Fruit fly (Drosophila melanogaster): ENCODE data around the gene CG17734.

Gene CG17734

dm6 chr3R:11243951-11244660 lies at the start of gene CG17734, which contains the start of gene CG5214:
Gene CG17734 (minus strand): TSS chr3R:11243999.
Gene CG5214 (plus strand): TSS chr3R:11244302.
- no peak for TF ChIP-seq Ets98B (GFP tag; IDR thresholded peaks at IDR 0.05)
- TF ChIP-seq Pif1B (GFP tag; optimal IDR thresholded peaks at IDR 0.05) = no peak
- TF ChIP-seq CG8159 (tag; optimal IDR thresholded peaks at IDR 0.05) = no peak
- TF ChIP-seq gl (tag; optimal IDR thresholded peaks at IDR 0.05) = no peak
- no peak for TF ChIP-seq Pif1A (GFP tag; optimal IDR thresholded peaks at IDR 0.05)
- TF ChIP-seq D1 (tag; optimal IDR thresholded peaks at IDR 0.05) = no peak
- no peak for TF ChIP-seq CG9948 (tag; optimal IDR thresholded peaks at IDR 0.05)

dm6 chr3R:11286948-11287347 lies 43.1 kb upstream of the CG17734 start:
- TF ChIP-seq CG9948 (tag; optimal IDR thresholded peaks at IDR 0.05) = no peak
- TF ChIP-seq CG12605 (GFP tag; IDR thresholded peaks at IDR 0.05) = no peak
- no peak for TF ChIP-seq CG8301 (tag; optimal IDR thresholded peaks at IDR 0.05)
- no peak for TF ChIP-seq CG4496 (GFP tag; IDR thresholded peaks at IDR 0.05)
- TF ChIP-seq fd96Ca (GFP tag; IDR thresholded peaks at IDR 0.05) = no peak
- no peak for TF ChIP-seq rn (GFP tag; IDR thresholded peaks at IDR 0.05)
- TF ChIP-seq CG10348 (GFP tag; IDR thresholded peaks at IDR 0.05) = no peak
- TF ChIP-seq CG32121 (GFP tag; IDR thresholded peaks at IDR 0.05) = no peak
- TF ChIP-seq CG13204 (GFP tag; optimal IDR thresholded peaks at IDR 0.05) = no peak
- TF ChIP-seq CG8159 (tag; optimal IDR thresholded peaks at IDR 0.05) = no peak
- no peak for TF ChIP-seq Ets98B (GFP tag; IDR thresholded peaks at IDR 0.05)
- no peak for TF ChIP-seq D1 (tag; optimal IDR thresholded peaks at IDR 0.05)
- TF ChIP-seq CG14655 (GFP tag; optimal IDR thresholded peaks at IDR 0.05) = no peak
- TF ChIP-seq Snoo (tag; optimal IDR thresholded peaks at IDR 0.05) = no peak
- no peak for TF ChIP-seq CG15710 (tag; optimal IDR thresholded peaks at IDR 0.05)
- TF ChIP-seq Pif1B (GFP tag; optimal IDR thresholded peaks at IDR 0.05) = no peak
- TF ChIP-seq Pif1A (GFP tag; optimal IDR thresholded peaks at IDR 0.05) = no peak
- TF ChIP-seq CG34367 (tag; optimal IDR thresholded peaks at IDR 0.05) = no peak
- no peak for TF ChIP-seq CG17806 (tag; optimal IDR thresholded peaks at IDR 0.05)

- TF ChIP-seq Ets98B (GFP tag; IDR thresholded peaks at IDR 0.05) = no peak
- TF ChIP-seq CG9948 (tag; optimal IDR thresholded peaks at IDR 0.05) = no peak
- no peak for TF ChIP-seq D1 (tag; optimal IDR thresholded peaks at IDR 0.05)
- no peak for TF ChIP-seq CG13204 (GFP tag; optimal IDR thresholded peaks at IDR 0.05)
- TF ChIP-seq CG32121 (GFP tag; IDR thresholded peaks at IDR 0.05) = no peak
- TF ChIP-seq CG10348 (GFP tag; IDR thresholded peaks at IDR 0.05) = no peak
- no peak for TF ChIP-seq Pif1A (GFP tag; optimal IDR thresholded peaks at IDR 0.05)
- TF ChIP-seq CG15710 (tag; optimal IDR thresholded peaks at IDR 0.05) = no peak
- TF ChIP-seq gl (tag; optimal IDR thresholded peaks at IDR 0.05) = no peak
- TF ChIP-seq CG12605 (GFP tag; IDR thresholded peaks at IDR 0.05) = 0 out of 2 replicates have a peak, but pooled peaks have one; percentile 13
- peak; percentile 8 for TF ChIP-seq CG14655 (GFP tag; optimal IDR thresholded peaks at IDR 0.05)
- TF ChIP-seq fd96Ca (GFP tag; IDR thresholded peaks at IDR 0.05) = no peak
- no peak for TF ChIP-seq rn (GFP tag; IDR thresholded peaks at IDR 0.05)
- TF ChIP-seq CG8301 (tag; optimal IDR thresholded peaks at IDR 0.05) = no peak
- no peak for TF ChIP-seq Pif1B (GFP tag; optimal IDR thresholded peaks at IDR 0.05)
- TF ChIP-seq CG8159 (tag; optimal IDR thresholded peaks at IDR 0.05) = no peak
- TF ChIP-seq Snoo (tag; optimal IDR thresholded peaks at IDR 0.05) = no peak
- no peak for TF ChIP-seq CG34367 (tag; optimal IDR thresholded peaks at IDR 0.05)
Measured at dm6 chr3R:11281887-11282286, 38.1 kb upstream of the CG17734 start.

- no peak for TF ChIP-seq rn (GFP tag; IDR thresholded peaks at IDR 0.05)
- no peak for TF ChIP-seq CG13204 (GFP tag; optimal IDR thresholded peaks at IDR 0.05)
- TF ChIP-seq gl (tag; optimal IDR thresholded peaks at IDR 0.05) = no peak
- no peak for TF ChIP-seq CG10348 (GFP tag; IDR thresholded peaks at IDR 0.05)
- TF ChIP-seq CG8159 (tag; optimal IDR thresholded peaks at IDR 0.05) = no peak
- no peak for TF ChIP-seq CG14655 (GFP tag; optimal IDR thresholded peaks at IDR 0.05)
- TF ChIP-seq CG8301 (tag; optimal IDR thresholded peaks at IDR 0.05) = no peak
- no peak for TF ChIP-seq CG9948 (tag; optimal IDR thresholded peaks at IDR 0.05)
- TF ChIP-seq CG34367 (tag; optimal IDR thresholded peaks at IDR 0.05) = no peak
- no peak for TF ChIP-seq CG12605 (GFP tag; IDR thresholded peaks at IDR 0.05)
- no peak for TF ChIP-seq CG4496 (GFP tag; IDR thresholded peaks at IDR 0.05)
- no peak for TF ChIP-seq D1 (tag; optimal IDR thresholded peaks at IDR 0.05)
- no peak for TF ChIP-seq EcR (GFP tag; optimal IDR thresholded peaks at IDR 0.05)
Measured at dm6 chr3R:11272667-11273066, 28.9 kb upstream of the CG17734 start.

dm6 chr3R:11270574-11270973 lies 26.8 kb upstream of the CG17734 start:
- no peak for TF ChIP-seq CG12605 (GFP tag; IDR thresholded peaks at IDR 0.05)
- TF ChIP-seq gl (tag; optimal IDR thresholded peaks at IDR 0.05) = no peak
- TF ChIP-seq fd96Ca (GFP tag; IDR thresholded peaks at IDR 0.05) = no peak

dm6 chr3R:11269013-11269412 lies 25.2 kb upstream of the CG17734 start:
- TF ChIP-seq gl (tag; optimal IDR thresholded peaks at IDR 0.05) (no peak), CG17806 (tag; optimal IDR thresholded peaks at IDR 0.05) (no peak), CG8301 (tag; optimal IDR thresholded peaks at IDR 0.05) (peak; percentile 55), Pif1A (GFP tag; optimal IDR thresholded peaks at IDR 0.05) (peak; percentile 64), CG12605 (GFP tag; IDR thresholded peaks at IDR 0.05) (0 out of 2 replicates have a peak, but pooled peaks have one; percentile 9), rn (GFP tag; IDR thresholded peaks at IDR 0.05) (no peak), Pif1B (GFP tag; optimal IDR thresholded peaks at IDR 0.05) (peak; percentile 45), CG14655 (GFP tag; optimal IDR thresholded peaks at IDR 0.05) (peak; percentile 76), CG34367 (tag; optimal IDR thresholded peaks at IDR 0.05) (peak; percentile 53), D1 (tag; optimal IDR thresholded peaks at IDR 0.05) (peak; percentile 4), CG10348 (GFP tag; IDR thresholded peaks at IDR 0.05) (no peak), CG8159 (tag; optimal IDR thresholded peaks at IDR 0.05) (peak; percentile 41), CG13204 (GFP tag; optimal IDR thresholded peaks at IDR 0.05) (peak; percentile 11), CG15710 (tag; optimal IDR thresholded peaks at IDR 0.05) (peak; percentile 19)
